Worm (Caenorhabditis elegans) whole organism, L1 larva: ENCODE measurements around the gene best-12.
A peak's percentile ranks its signal among the peaks of the same experiment; 100 is the strongest.

Experiments
- C16A3.4 ChIP-seq: fragments of 150-350 bp; optimal IDR thresholded peaks from 2 replicates; lab custom pipeline; 2014; ENCODE audit warnings: missing biosample characterization, missing genetic modification characterization
- Y116A8C.19 ChIP-seq: sonication (generic microtip); optimal IDR thresholded peaks from 2 replicates; lab custom pipeline; 2016; ENCODE audit warnings: missing compliant biosample characterization, missing genetic modification characterization, borderline replicate concordance
- aha-1 ChIP-seq: fragments of 150-350 bp; optimal IDR thresholded peaks from 2 replicates; lab custom pipeline; 2014; ENCODE audit warnings: missing biosample characterization, missing genetic modification characterization
- ceh-82 ChIP-seq, 3 experiments: fragments of 150-350 bp in 1 of 3; sonication (generic microtip) in 2 of 3; optimal IDR thresholded peaks; 2 replicates each; lab custom pipeline; 2014 to 2017; ENCODE audit warnings: missing biosample characterization in 3 of 3, missing genetic modification characterization in 3 of 3
- ceh-90 ChIP-seq: sonication (generic microtip); optimal IDR thresholded peaks from 2 replicates; lab custom pipeline; 2016; ENCODE audit warnings: missing genetic modification characterization, missing compliant biosample characterization
- ces-1 ChIP-seq: fragments of 150-350 bp; optimal IDR thresholded peaks from 2 replicates; lab custom pipeline; 2014; ENCODE audit warnings: missing biosample characterization, missing genetic modification reagents, missing genetic modification characterization
- efl-1 ChIP-seq, 4 experiments: fragments of 150-350 bp; optimal IDR thresholded peaks in 3 of 4; peaks in 1 of 4; 1 replicate in 1 of 4; 2 replicates in 3 of 4; lab custom pipeline; 2014; ENCODE audit warnings: missing biosample characterization in 2 of 4, missing genetic modification characterization in 2 of 4, missing genetic modification reagents in 2 of 4
- egl-27 ChIP-seq, 2 experiments: fragments of 150-350 bp in 1 of 2; sonication (generic microtip); optimal IDR thresholded peaks; 3 replicates each; lab custom pipeline; 2017 to 2018; ENCODE audit warnings: missing biosample characterization in 2 of 2, missing genetic modification characterization in 2 of 2, missing genetic modification reagents in 2 of 2
- fkh-8 ChIP-seq: sonication (generic microtip); optimal IDR thresholded peaks from 2 replicates; lab custom pipeline; 2016; ENCODE audit warnings: mild to moderate bottlenecking, missing genetic modification characterization, missing compliant biosample characterization
- fos-1 ChIP-seq: fragments of 150-350 bp; optimal IDR thresholded peaks from 2 replicates; lab custom pipeline; 2014; ENCODE audit warnings: missing biosample characterization, missing genetic modification characterization
- grh-1 ChIP-seq: fragments of 200-800 bp; sonication (Bioruptor generic); IDR thresholded peaks from 2 replicates; pipeline ENCODE4 v1.3.6; 2022; ENCODE audit warnings: missing genetic modification reagents, missing genetic modification characterization, missing compliant biosample characterization
- hlh-17 ChIP-seq: fragments of 200-800 bp; sonication (Bioruptor generic); optimal IDR thresholded peaks from 2 replicates; lab custom pipeline; 2018; ENCODE audit warnings: missing genetic modification characterization, mild to moderate bottlenecking, missing compliant biosample characterization, moderate library complexity, borderline replicate concordance
- hlh-4 ChIP-seq: sonication (generic microtip); optimal IDR thresholded peaks from 2 replicates; lab custom pipeline; 2016; ENCODE audit warnings: mild to moderate bottlenecking, missing genetic modification characterization, missing compliant biosample characterization
- irx-1 ChIP-seq: sonication (generic microtip); optimal IDR thresholded peaks from 2 replicates; lab custom pipeline; 2016; ENCODE audit warnings: missing genetic modification characterization, missing compliant biosample characterization
- isw-1 ChIP-seq: fragments of 200-800 bp; sonication (Bioruptor generic); IDR thresholded peaks from 2 replicates; pipeline ENCODE4 v1.3.6; 2022; ENCODE audit warnings: missing genetic modification characterization, missing compliant biosample characterization
- jun-1 ChIP-seq: fragments of 150-350 bp; optimal IDR thresholded peaks from 2 replicates; lab custom pipeline; 2014; ENCODE audit warnings: missing biosample characterization, missing genetic modification reagents, missing genetic modification characterization
- lin-13 ChIP-seq: fragments of 150-350 bp; optimal IDR thresholded peaks from 2 replicates; lab custom pipeline; 2014; ENCODE audit warnings: missing biosample characterization, missing genetic modification reagents, missing genetic modification characterization
- lin-14 ChIP-seq: fragments of 200-800 bp; sonication (Bioruptor generic); optimal IDR thresholded peaks from 2 replicates; lab custom pipeline; 2018; ENCODE audit warnings: mild to moderate bottlenecking, missing genetic modification characterization, moderate library complexity, missing compliant biosample characterization
- lir-3 ChIP-seq: sonication (generic microtip); optimal IDR thresholded peaks from 2 replicates; lab custom pipeline; 2016; ENCODE audit warnings: mild to moderate bottlenecking, missing genetic modification characterization, moderate library complexity, missing compliant biosample characterization; ENCODE audit not compliant: poor library complexity
- lsy-2 ChIP-seq, 2 experiments: fragments of 150-350 bp; optimal IDR thresholded peaks; 2 replicates each; lab custom pipeline; 2014; ENCODE audit warnings: missing biosample characterization in 2 of 2, missing genetic modification characterization in 2 of 2
- mab-9 ChIP-seq: fragments of 200-800 bp; sonication (Bioruptor generic); IDR thresholded peaks from 2 replicates; pipeline ENCODE4 v1.3.6; 2022; ENCODE audit warnings: missing genetic modification reagents, missing genetic modification characterization, missing compliant biosample characterization
- mdl-1 ChIP-seq, 2 experiments: fragments of 150-350 bp; optimal IDR thresholded peaks; 2 replicates each; lab custom pipeline; 2014 to 2017; ENCODE audit warnings: missing biosample characterization in 2 of 2, missing genetic modification characterization in 2 of 2, inconsistent platforms in 1 of 2
- mef-2 ChIP-seq: fragments of 150-350 bp; optimal IDR thresholded peaks from 2 replicates; lab custom pipeline; 2014; ENCODE audit warnings: missing biosample characterization, missing genetic modification characterization
- nhr-19 ChIP-seq: fragments of 200-800 bp; sonication (Bioruptor generic); conservative IDR thresholded peaks from 2 replicates; pipeline ENCODE4 v1.3.6; 2022; ENCODE audit warnings: missing genetic modification characterization, missing compliant biosample characterization
- nhr-20 ChIP-seq: sonication (generic microtip); optimal IDR thresholded peaks from 2 replicates; lab custom pipeline; 2016; ENCODE audit warnings: mild to moderate bottlenecking, missing genetic modification characterization, missing compliant biosample characterization
- nhr-237 ChIP-seq: fragments of 150-350 bp; optimal IDR thresholded peaks from 2 replicates; lab custom pipeline; 2014; ENCODE audit warnings: missing biosample characterization, missing genetic modification characterization
- nhr-71 ChIP-seq: sonication (generic microtip); optimal IDR thresholded peaks from 2 replicates; lab custom pipeline; 2016; ENCODE audit warnings: mild to moderate bottlenecking, missing genetic modification characterization, moderate library complexity, missing compliant biosample characterization
- pag-3 ChIP-seq: sonication (generic microtip); optimal IDR thresholded peaks from 2 replicates; lab custom pipeline; 2017; ENCODE audit warnings: missing genetic modification characterization, mild to moderate bottlenecking, missing compliant biosample characterization, antibody characterized with exemption, borderline replicate concordance; ENCODE audit not compliant: insufficient read depth
- pax-3 ChIP-seq: fragments of 200-800 bp; sonication (Bioruptor generic); optimal IDR thresholded peaks from 2 replicates; lab custom pipeline; 2018; ENCODE audit warnings: mild to moderate bottlenecking, missing genetic modification characterization, moderate library complexity, missing compliant biosample characterization
- skn-1 ChIP-seq: fragments of 150-350 bp; optimal IDR thresholded peaks from 2 replicates; lab custom pipeline; 2014; ENCODE audit warnings: missing biosample characterization, missing genetic modification characterization
- snpc-4 ChIP-seq: fragments of 150-350 bp; optimal IDR thresholded peaks from 2 replicates; lab custom pipeline; 2014; ENCODE audit warnings: missing biosample characterization, missing genetic modification characterization
- sup-37 ChIP-seq: fragments of 200-800 bp; sonication (Bioruptor generic); optimal IDR thresholded peaks from 2 replicates; lab custom pipeline; 2018; ENCODE audit warnings: mild to moderate bottlenecking, missing genetic modification characterization, missing compliant biosample characterization
- swsn-7 ChIP-seq: sonication (generic microtip); optimal IDR thresholded peaks from 2 replicates; lab custom pipeline; 2016; ENCODE audit warnings: missing genetic modification characterization, missing compliant biosample characterization
- tbx-2 ChIP-seq: sonication (generic microtip); optimal IDR thresholded peaks from 2 replicates; lab custom pipeline; 2016; ENCODE audit warnings: missing genetic modification characterization, missing compliant biosample characterization
- unc-86 ChIP-seq: sonication (generic microtip); optimal IDR thresholded peaks from 2 replicates; lab custom pipeline; 2016; ENCODE audit warnings: missing genetic modification characterization, missing compliant biosample characterization
- unc-98 ChIP-seq: fragments of 200-800 bp; sonication (Bioruptor generic); IDR thresholded peaks from 2 replicates; pipeline ENCODE4 v1.3.6; 2022; ENCODE audit warnings: missing genetic modification characterization, missing compliant biosample characterization
- zag-1 ChIP-seq: fragments of 150-350 bp; optimal IDR thresholded peaks from 2 replicates; lab custom pipeline; 2014; ENCODE audit warnings: missing biosample characterization, missing genetic modification characterization
- ztf-11 ChIP-seq, 2 experiments: sonication (generic microtip); optimal IDR thresholded peaks; 2 replicates each; lab custom pipeline; 2016 to 2017; ENCODE audit warnings: missing genetic modification characterization in 2 of 2, missing biosample characterization in 1 of 2, missing compliant biosample characterization in 1 of 2
- ztf-4 ChIP-seq: fragments of 150-350 bp; optimal IDR thresholded peaks from 2 replicates; lab custom pipeline; 2014; ENCODE audit warnings: missing biosample characterization, missing genetic modification characterization

best-12 gene

DNA sequence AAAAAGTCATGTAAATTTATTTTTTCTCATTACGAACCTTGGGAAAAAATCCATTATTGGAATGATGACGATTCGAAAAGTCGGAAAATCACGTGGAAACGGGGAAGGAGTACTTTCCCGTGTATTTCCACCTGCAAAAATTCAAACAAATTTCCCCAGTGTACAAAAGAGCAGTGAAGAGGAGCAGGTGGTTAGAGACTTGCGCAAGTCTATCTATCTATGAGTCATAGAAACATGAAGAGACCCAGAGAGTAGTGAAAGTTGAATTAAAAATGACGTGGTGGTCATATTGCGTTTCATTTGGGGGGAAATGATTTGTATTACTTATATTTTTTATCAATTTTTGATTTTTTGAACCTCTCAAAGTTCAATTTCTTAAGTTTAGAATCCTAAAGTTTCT is 48.8 kb upstream of the best-12 start, which contains the start of gene nhr-50 (continued):
- TF ChIP-seq mdl-1 (tag; optimal IDR thresholded peaks at IDR 0.05; lab: Kevin White, UChicago) (peak in 1 of 2 experiments; percentile 53), zag-1 (no peak), jun-1 (peak; percentile 93), skn-1 (peak; percentile 69), lsy-2 (tag; optimal IDR thresholded peaks at IDR 0.05; lab: Kevin White, UChicago) (peak; percentile 2 to 43), egl-27 (tag; optimal IDR thresholded peaks at IDR 0.05; lab: Kevin White, UChicago) (peak in 1 of 2 experiments; percentile 26), ceh-82 (tag; optimal IDR thresholded peaks at IDR 0.05; lab: Kevin White, UChicago) (peak in 2 of 3 experiments; percentile 16 to 49), lir-3 (no peak), lin-14 (GFP tag; lab: Kevin White, UChicago) (peak; percentile 84), isw-1 (GFP tag; lab: Robert Waterston, UW) (no peak; the same call in 1 of the 2 replicates), unc-86 (no peak), ceh-90 (tag; lab: Kevin White, UChicago) (no peak), ces-1 (no peak), nhr-20 (tag; lab: Kevin White, UChicago) (peak; percentile 70), lin-13 (GFP tag; lab: Kevin White, UChicago) (no peak), nhr-71 (tag; lab: Kevin White, UChicago) (peak; percentile 81), grh-1 (no peak), mef-2 (no peak), mab-9 (no peak), hlh-4 (tag; lab: Kevin White, UChicago) (peak; percentile 80), nhr-19 (GFP tag; lab: Robert Waterston, UW) (no peak; the same call in 1 of the 2 replicates), snpc-4 (tag; lab: Kevin White, UChicago) (peak; percentile 5), fos-1 (tag; lab: Kevin White, UChicago) (peak; percentile 91), unc-98 (no peak), pag-3 (tag; lab: Kevin White, UChicago) (no peak), pax-3 (peak; percentile 36), ztf-4 (tag; lab: Kevin White, UChicago) (no peak), C16A3.4 (tag; lab: Kevin White, UChicago) (no peak), Y116A8C.19 (tag; lab: Kevin White, UChicago) (no peak), hlh-17 (GFP tag; lab: Kevin White, UChicago) (no peak), irx-1 (no peak), nhr-237 (tag; lab: Kevin White, UChicago) (peak; percentile 18), sup-37 (GFP tag; lab: Kevin White, UChicago) (no peak), swsn-7 (tag; lab: Kevin White, UChicago) (peak; percentile 36), aha-1 (tag; lab: Kevin White, UChicago) (no peak)

DNA sequence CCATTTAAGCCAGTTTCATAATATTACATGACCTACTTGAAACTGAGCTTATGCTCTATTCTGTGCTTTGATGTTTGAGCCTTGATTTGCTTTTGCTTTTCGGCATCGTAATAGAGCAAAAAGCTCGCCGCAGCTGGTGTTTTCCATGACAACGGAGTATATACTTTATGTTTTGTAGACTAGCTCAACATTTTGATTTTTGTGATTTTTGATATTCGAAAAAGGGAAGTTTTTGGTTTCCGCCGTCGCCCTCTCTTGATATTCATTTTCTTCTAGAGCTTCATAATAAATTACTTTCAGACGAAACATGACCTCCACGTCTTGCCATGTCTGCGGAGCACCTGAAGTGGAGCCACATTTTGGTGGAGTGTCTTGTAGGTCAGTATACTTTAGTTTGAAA is 47.0 kb upstream of the best-12 start, which contains the start of gene nhr-63:
Gene nhr-63 (plus strand): TSS at position 301 of the 400 bp plus-strand sequence.
- TF ChIP-seq ceh-90 (tag; lab: Kevin White, UChicago) = no peak
- no peak for TF ChIP-seq efl-1 (optimal IDR thresholded peaks at IDR 0.05; lab: Kevin White, UChicago)
- peak in 1 of 2 experiments; percentile 3 for TF ChIP-seq efl-1 (GFP tag; optimal IDR thresholded peaks at IDR 0.05 in 1 of 2; lab: Kevin White, UChicago)
- no peak for TF ChIP-seq tbx-2 (tag; lab: Kevin White, UChicago)
- TF ChIP-seq, all 84 proteins: peak for 1

DNA sequence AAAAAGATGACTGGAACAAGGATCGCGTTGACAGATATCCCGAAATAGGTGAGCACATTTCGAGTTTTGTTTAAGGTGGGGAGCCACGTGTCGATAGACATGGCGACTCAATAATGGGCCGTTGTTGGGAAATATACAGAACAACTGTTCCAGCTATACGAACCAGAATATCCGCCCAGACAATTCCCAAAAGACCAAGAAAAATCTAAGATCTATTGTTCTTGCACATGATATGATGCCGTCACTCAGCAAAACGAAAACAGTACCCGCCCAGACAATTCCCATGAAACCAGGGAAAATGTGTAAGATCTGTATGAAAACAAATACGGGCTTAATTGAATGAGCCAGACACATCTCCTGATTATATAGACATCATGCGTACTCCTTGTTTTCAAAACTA is 41.8 kb upstream of the best-12 start, which contains the start of gene str-231:
Gene str-231 (minus strand): TSS at position 101 of the 400 bp plus-strand sequence.
- TF ChIP-seq efl-1 (optimal IDR thresholded peaks at IDR 0.05; lab: Kevin White, UChicago) (no peak), efl-1 (GFP tag; optimal IDR thresholded peaks at IDR 0.05 in 1 of 2; lab: Kevin White, UChicago) (peak in 1 of 2 experiments; percentile 45), mab-9 (no peak), fkh-8 (peak; percentile 38), ztf-11 (tag; optimal IDR thresholded peaks at IDR 0.05; lab: Kevin White, UChicago) (no peak)
